Fruit fly (Drosophila melanogaster) whole organism, embryonic: ENCODE data around the gene CG4270.

Source experiments
- BtbVII ChIP-seq: fragments of 200-800 bp; sonication (Bioruptor generic); optimal IDR thresholded peaks from 3 replicates; lab custom pipeline; 2017; ENCODE audit warnings: missing biosample characterization, mild to moderate bottlenecking, missing genetic modification characterization
- CG11456 ChIP-seq: fragments of 200-800 bp; sonication (Bioruptor generic); IDR thresholded peaks from 3 replicates; pipeline ENCODE4 v1.3.6; 2022; ENCODE audit warnings: missing biosample characterization, missing genetic modification characterization
- CG11696 ChIP-seq: fragments of 200-800 bp; sonication (Bioruptor generic); IDR thresholded peaks from 2 replicates; pipeline ENCODE4 v1.3.6; 2022; ENCODE audit warnings: missing biosample characterization, missing genetic modification characterization
- CG13287 ChIP-seq: fragments of 200-800 bp; sonication (Bioruptor generic); IDR thresholded peaks from 2 replicates; pipeline ENCODE4 v1.3.6; 2022; ENCODE audit warnings: missing biosample characterization, missing genetic modification characterization; ENCODE audit not compliant: partially characterized antibody
- CG15479 ChIP-seq: fragments of 200-800 bp; sonication (Bioruptor generic); optimal IDR thresholded peaks from 3 replicates; lab custom pipeline; 2019; ENCODE audit warnings: missing biosample characterization, mild to moderate bottlenecking, missing genetic modification characterization, moderate library complexity
- CG17361 ChIP-seq: fragments of 200-800 bp; sonication (Bioruptor generic); IDR thresholded peaks from 3 replicates; pipeline ENCODE4 v1.3.6; 2022; ENCODE audit warnings: missing biosample characterization, missing genetic modification characterization
- CG17612 ChIP-seq: fragments of 200-800 bp; sonication (Bioruptor generic); IDR thresholded peaks from 2 replicates; pipeline ENCODE4 v1.3.6; 2022; ENCODE audit warnings: missing biosample characterization, missing genetic modification characterization
- CG2199 ChIP-seq: fragments of 200-800 bp; sonication (Bioruptor generic); IDR thresholded peaks from 3 replicates; pipeline ENCODE4 v1.3.6; 2022; ENCODE audit warnings: missing biosample characterization, missing genetic modification characterization
- CG3065 ChIP-seq: fragments of 200-800 bp; sonication (Bioruptor generic); optimal IDR thresholded peaks from 2 replicates; lab custom pipeline; 2016; ENCODE audit warnings: missing biosample characterization, missing genetic modification characterization
- CG31388 ChIP-seq: fragments of 200-800 bp; sonication (Bioruptor generic); optimal IDR thresholded peaks from 2 replicates; lab custom pipeline; 2016; ENCODE audit warnings: missing biosample characterization, missing genetic modification characterization
- CG34376 ChIP-seq: fragments of 200-800 bp; sonication (Bioruptor generic); optimal IDR thresholded peaks from 2 replicates; lab custom pipeline; 2018; ENCODE audit warnings: missing biosample characterization, mild to moderate bottlenecking, missing genetic modification characterization
- CG3838 ChIP-seq: fragments of 200-800 bp; sonication (Bioruptor generic); optimal IDR thresholded peaks from 3 replicates; lab custom pipeline; 2016; ENCODE audit warnings: missing biosample characterization, missing genetic modification characterization
- CG4328 ChIP-seq: fragments of 200-800 bp; sonication (Bioruptor generic); optimal IDR thresholded peaks from 3 replicates; lab custom pipeline; 2017; ENCODE audit warnings: missing biosample characterization, missing genetic modification reagents, missing genetic modification characterization
- CG6654 ChIP-seq: fragments of 200-800 bp; sonication (Bioruptor generic); optimal IDR thresholded peaks from 2 replicates; lab custom pipeline; 2017; ENCODE audit warnings: missing biosample characterization, mild to moderate bottlenecking, missing genetic modification characterization
- CG6791 ChIP-seq: fragments of 200-800 bp; sonication (Bioruptor generic); IDR thresholded peaks from 3 replicates; pipeline ENCODE4 v1.3.6; 2022; ENCODE audit warnings: missing biosample characterization, missing genetic modification characterization; ENCODE audit not compliant: partially characterized antibody
- CG6854 ChIP-seq: fragments of 200-800 bp; sonication (Bioruptor generic); optimal IDR thresholded peaks from 3 replicates; lab custom pipeline; 2017; ENCODE audit warnings: missing biosample characterization, mild to moderate bottlenecking, missing genetic modification characterization
- CG8290 ChIP-seq, 3 experiments: fragments of 200-800 bp; sonication (Bioruptor generic); optimal IDR thresholded peaks; 2 replicates each; lab custom pipeline; 2016 to 2019; ENCODE audit warnings: missing biosample characterization in 3 of 3, missing genetic modification characterization in 3 of 3, mild to moderate bottlenecking in 2 of 3, moderate library complexity in 1 of 3
- CG8359 ChIP-seq: fragments of 200-800 bp; sonication (Bioruptor generic); optimal IDR thresholded peaks from 2 replicates; lab custom pipeline; 2017; ENCODE audit warnings: missing biosample characterization, mild to moderate bottlenecking, missing genetic modification characterization, borderline replicate concordance
- CG8765 ChIP-seq: fragments of 200-800 bp; sonication (Bioruptor generic); IDR thresholded peaks from 2 replicates; pipeline ENCODE4 v1.3.6; 2022; ENCODE audit warnings: missing biosample characterization, missing genetic modification characterization
- CG9797 ChIP-seq: fragments of 200-800 bp; sonication (Bioruptor generic); optimal IDR thresholded peaks from 3 replicates; lab custom pipeline; 2018; ENCODE audit warnings: missing biosample characterization, mild to moderate bottlenecking, missing genetic modification characterization
- CG9932 ChIP-seq: fragments of 200-800 bp; sonication (Bioruptor generic); IDR thresholded peaks from 2 replicates; pipeline ENCODE4 v1.3.6; 2022; ENCODE audit warnings: missing biosample characterization, missing genetic modification characterization
- Dbx ChIP-seq: fragments of 200-800 bp; sonication (Bioruptor generic); IDR thresholded peaks from 3 replicates; pipeline ENCODE4 v1.3.6; 2022; ENCODE audit warnings: missing biosample characterization, missing genetic modification characterization
- Drgx ChIP-seq: fragments of 200-800 bp; sonication (Bioruptor generic); IDR thresholded peaks from 2 replicates; pipeline ENCODE4 v1.3.6; 2022; ENCODE audit warnings: missing biosample characterization, missing genetic modification characterization
- Fer1 ChIP-seq: fragments of 200-800 bp; sonication (Bioruptor generic); optimal IDR thresholded peaks from 2 replicates; lab custom pipeline; 2017; ENCODE audit warnings: missing biosample characterization, mild to moderate bottlenecking, missing genetic modification characterization
- Hsf ChIP-seq: fragments of 200-800 bp; sonication (Bioruptor generic); optimal IDR thresholded peaks from 3 replicates; lab custom pipeline; 2016; ENCODE audit warnings: missing biosample characterization, missing genetic modification characterization
- Max ChIP-seq: fragments of 200-800 bp; sonication (Bioruptor generic); optimal IDR thresholded peaks from 2 replicates; lab custom pipeline; 2016; ENCODE audit warnings: missing biosample characterization, mild to moderate bottlenecking, missing genetic modification characterization
- Mrtf ChIP-seq: fragments of 200-800 bp; sonication (Bioruptor generic); IDR thresholded peaks from 3 replicates; pipeline ENCODE4 v1.3.6; 2022; ENCODE audit warnings: missing biosample characterization, missing genetic modification characterization
- Nf-YB ChIP-seq: fragments of 200-800 bp; sonication (Bioruptor generic); optimal IDR thresholded peaks from 3 replicates; lab custom pipeline; 2019; ENCODE audit warnings: missing biosample characterization, mild to moderate bottlenecking, missing genetic modification characterization, moderate library complexity
- Oli ChIP-seq: fragments of 200-800 bp; sonication (Bioruptor generic); optimal IDR thresholded peaks from 2 replicates; lab custom pipeline; 2018; ENCODE audit warnings: missing biosample characterization, mild to moderate bottlenecking, missing genetic modification characterization, moderate library complexity
- Pdp1 ChIP-seq, 2 experiments: fragments of 200-800 bp; sonication (Bioruptor generic); optimal IDR thresholded peaks; 3 replicates each; lab custom pipeline; 2016; ENCODE audit warnings: missing biosample characterization in 2 of 2, missing genetic modification characterization in 2 of 2, mild to moderate bottlenecking in 1 of 2, moderate library complexity in 1 of 2
- Rfx ChIP-seq: fragments of 200-800 bp; sonication (Bioruptor generic); IDR thresholded peaks from 2 replicates; pipeline ENCODE4 v1.3.6; 2022; ENCODE audit warnings: missing biosample characterization, missing genetic modification characterization
- Scr ChIP-seq: fragments of 200-800 bp; sonication (Bioruptor generic); IDR thresholded peaks from 2 replicates; pipeline ENCODE4 v1.3.6; 2022; ENCODE audit warnings: missing biosample characterization, missing genetic modification characterization; ENCODE audit not compliant: partially characterized antibody
- ac ChIP-seq: fragments of 200-800 bp; sonication (Bioruptor generic); optimal IDR thresholded peaks from 3 replicates; lab custom pipeline; 2017; ENCODE audit warnings: missing biosample characterization, mild to moderate bottlenecking, missing genetic modification characterization
- corto ChIP-seq: fragments of 200-800 bp; sonication (Bioruptor generic); optimal IDR thresholded peaks from 2 replicates; lab custom pipeline; 2016; ENCODE audit warnings: missing biosample characterization, mild to moderate bottlenecking, missing genetic modification characterization, moderate library complexity
- dan ChIP-seq: fragments of 200-800 bp; sonication (Bioruptor generic); IDR thresholded peaks from 2 replicates; pipeline ENCODE4 v1.3.6; 2022; ENCODE audit warnings: missing biosample characterization, missing genetic modification characterization
- exex ChIP-seq: fragments of 200-800 bp; sonication (Bioruptor generic); optimal IDR thresholded peaks from 4 replicates; lab custom pipeline; 2018; ENCODE audit warnings: missing biosample characterization, mild to moderate bottlenecking, missing genetic modification characterization, moderate library complexity
- gfzf ChIP-seq: fragments of 200-800 bp; sonication (Bioruptor generic); optimal IDR thresholded peaks from 2 replicates; lab custom pipeline; 2016; ENCODE audit warnings: missing biosample characterization, mild to moderate bottlenecking, missing genetic modification characterization, moderate library complexity
- grn ChIP-seq: fragments of 200-800 bp; sonication (Bioruptor generic); optimal IDR thresholded peaks from 3 replicates; lab custom pipeline; 2017; ENCODE audit warnings: missing biosample characterization, missing genetic modification characterization
- klu ChIP-seq: fragments of 200-800 bp; sonication (Bioruptor generic); IDR thresholded peaks from 2 replicates; pipeline ENCODE4 v1.3.6; 2022; ENCODE audit warnings: missing biosample characterization, missing genetic modification characterization
- lab ChIP-seq: fragments of 200-800 bp; sonication (Bioruptor generic); optimal IDR thresholded peaks from 3 replicates; lab custom pipeline; 2017; ENCODE audit warnings: missing biosample characterization, missing genetic modification characterization, mild to moderate bottlenecking, moderate library complexity, missing genetic modification reagents
- lbe ChIP-seq: fragments of 200-800 bp; sonication (Bioruptor generic); optimal IDR thresholded peaks from 2 replicates; lab custom pipeline; 2016; ENCODE audit warnings: missing biosample characterization, mild to moderate bottlenecking, missing genetic modification characterization
- mirr ChIP-seq: fragments of 200-800 bp; sonication (Bioruptor generic); optimal IDR thresholded peaks from 3 replicates; lab custom pipeline; 2018; ENCODE audit warnings: missing biosample characterization, mild to moderate bottlenecking, missing genetic modification characterization
- org-1 ChIP-seq: fragments of 200-800 bp; sonication (Bioruptor generic); optimal IDR thresholded peaks from 2 replicates; lab custom pipeline; 2017; ENCODE audit warnings: missing biosample characterization, missing genetic modification characterization
- sens ChIP-seq: fragments of 200-800 bp; sonication (Bioruptor generic); peaks from one replicate; lab custom pipeline; 2016; ENCODE audit warnings: missing biosample characterization, missing genetic modification characterization
- so ChIP-seq: fragments of 200-800 bp; sonication (Bioruptor generic); IDR thresholded peaks from 3 replicates; pipeline ENCODE4 v1.3.6; 2022; ENCODE audit warnings: missing biosample characterization, missing genetic modification characterization
- stwl ChIP-seq: fragments of 200-800 bp; sonication (Bioruptor generic); optimal IDR thresholded peaks from 3 replicates; lab custom pipeline; 2018; ENCODE audit warnings: missing biosample characterization, mild to moderate bottlenecking, missing genetic modification characterization, moderate library complexity
- toy ChIP-seq: fragments of 200-800 bp; sonication (Bioruptor generic); IDR thresholded peaks from 2 replicates; pipeline ENCODE4 v1.3.6; 2022; ENCODE audit warnings: missing biosample characterization, missing genetic modification characterization
- z ChIP-seq: fragments of 200-800 bp; sonication (Bioruptor generic); IDR thresholded peaks from 3 replicates; pipeline ENCODE4 v1.3.6; 2022; ENCODE audit warnings: missing biosample characterization, missing genetic modification characterization
- zen ChIP-seq: fragments of 200-800 bp; sonication (Bioruptor generic); optimal IDR thresholded peaks from 3 replicates; lab custom pipeline; 2018; ENCODE audit warnings: missing biosample characterization, mild to moderate bottlenecking, missing genetic modification characterization, moderate library complexity

Gene CG4270

dm6 chr2L:2228179-2228849 lies 34.9 kb upstream of the CG4270 start (continued):
- TF ChIP-seq exex (tag; lab: Kevin White, UChicago) (peak; percentile 94), BtbVII (GFP tag; lab: Kevin White, UChicago) (peak; percentile 62), Pdp1 (GFP tag; optimal IDR thresholded peaks at IDR 0.05; lab: Kevin White, UChicago) (peak in 1 of 2 experiments; percentile 84), CG6791 (GFP tag; lab: Robert Waterston, UW) (no peak), Rfx (GFP tag; lab: Robert Waterston, UW) (no peak), so (no peak), CG9932 (GFP tag; lab: Robert Waterston, UW) (0 out of 2 replicates have a peak, but pooled peaks have one; percentile 10), CG3065 (GFP tag; lab: Kevin White, UChicago) (no peak), CG6854 (no peak), CG9797 (GFP tag; lab: Kevin White, UChicago) (no peak), CG17361 (GFP tag; lab: Robert Waterston, UW) (no peak), CG4328 (GFP tag; lab: Kevin White, UChicago) (no peak), CG6654 (no peak), CG31388 (GFP tag; lab: Kevin White, UChicago) (no peak), CG8359 (no peak), Drgx (GFP tag; lab: Robert Waterston, UW) (0 out of 2 replicates have a peak, but pooled peaks have one; percentile 23), zen (no peak), Hsf (GFP tag; lab: Kevin White, UChicago) (no peak), CG11456 (GFP tag; lab: Robert Waterston, UW) (no peak), CG8290 (GFP tag; optimal IDR thresholded peaks at IDR 0.05; lab: Kevin White, UChicago) (no peak), CG8290 (tag; optimal IDR thresholded peaks at IDR 0.05; lab: Kevin White, UChicago) (peak in 1 of 2 experiments; percentile 37), klu (no peak), CG8765 (GFP tag; lab: Robert Waterston, UW) (no peak), CG3838 (GFP tag; lab: Kevin White, UChicago) (no peak), ac (GFP tag; lab: Kevin White, UChicago) (no peak), Max (GFP tag; lab: Kevin White, UChicago) (no peak), Oli (tag; lab: Kevin White, UChicago) (no peak), mirr (GFP tag; lab: Kevin White, UChicago) (peak; percentile 57), grn (GFP tag; lab: Kevin White, UChicago) (peak; percentile 71), lbe (GFP tag; lab: Kevin White, UChicago) (peak; percentile 10), Dbx (GFP tag; lab: Robert Waterston, UW) (0 out of 3 replicates have a peak, but pooled peaks have one; percentile 22), org-1 (GFP tag; lab: Kevin White, UChicago) (no peak), CG15479 (GFP tag; lab: Kevin White, UChicago) (peak; percentile 30), sens (GFP tag; lab: Kevin White, UChicago) (peak; percentile 52), Fer1 (no peak), Scr (GFP tag; lab: Robert Waterston, UW) (no peak), CG2199 (peak; percentile 32; the same call in 1 of the 3 replicates), lab (GFP tag; lab: Kevin White, UChicago) (peak; percentile 29), corto (GFP tag; lab: Kevin White, UChicago) (peak; percentile 9), CG17612 (GFP tag; lab: Robert Waterston, UW) (no peak), toy (GFP tag; lab: Robert Waterston, UW) (no peak), dan (GFP tag; lab: Robert Waterston, UW) (no peak), CG11696 (GFP tag; lab: Robert Waterston, UW) (no peak), gfzf (GFP tag; lab: Kevin White, UChicago) (no peak), CG34376 (peak; percentile 38), CG13287 (no peak), z (GFP tag; lab: Robert Waterston, UW) (no peak), stwl (tag; lab: Kevin White, UChicago) (no peak), Nf-YB (GFP tag; lab: Kevin White, UChicago) (no peak), Mrtf (GFP tag; lab: Robert Waterston, UW) (0 out of 3 replicates have a peak, but pooled peaks have one; percentile 26)
